Fruit fly (Drosophila melanogaster): ENCODE measurements around the gene CG43895.

Gene CG43895

DNA sequence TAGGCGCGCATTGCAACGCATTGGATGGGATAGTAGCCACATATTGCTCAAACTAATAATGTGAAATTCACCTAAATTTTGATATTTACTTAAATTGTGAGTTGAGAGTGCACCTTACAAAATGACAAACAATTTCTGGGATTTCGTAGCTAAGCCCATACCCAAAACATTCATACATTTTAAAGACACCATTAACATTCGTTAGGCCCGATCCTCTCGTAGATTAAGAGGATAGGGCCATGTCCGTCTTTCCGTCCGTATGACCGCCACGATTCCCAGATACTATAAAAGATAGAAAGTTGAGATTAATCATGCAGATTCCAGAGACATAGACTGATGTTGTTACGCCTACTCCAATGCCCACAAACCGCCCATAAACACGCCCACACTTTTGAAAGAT lies at the start of gene CG43895:
Gene CG43895, minus strand, starts transcription at position 101 of the 400 bp plus-strand sequence.
- TF ChIP-seq CG8478 (optimal IDR thresholded peaks at IDR 0.05) (no peak), CTCF (optimal IDR thresholded peaks at IDR 0.05) (no peak)

DNA sequence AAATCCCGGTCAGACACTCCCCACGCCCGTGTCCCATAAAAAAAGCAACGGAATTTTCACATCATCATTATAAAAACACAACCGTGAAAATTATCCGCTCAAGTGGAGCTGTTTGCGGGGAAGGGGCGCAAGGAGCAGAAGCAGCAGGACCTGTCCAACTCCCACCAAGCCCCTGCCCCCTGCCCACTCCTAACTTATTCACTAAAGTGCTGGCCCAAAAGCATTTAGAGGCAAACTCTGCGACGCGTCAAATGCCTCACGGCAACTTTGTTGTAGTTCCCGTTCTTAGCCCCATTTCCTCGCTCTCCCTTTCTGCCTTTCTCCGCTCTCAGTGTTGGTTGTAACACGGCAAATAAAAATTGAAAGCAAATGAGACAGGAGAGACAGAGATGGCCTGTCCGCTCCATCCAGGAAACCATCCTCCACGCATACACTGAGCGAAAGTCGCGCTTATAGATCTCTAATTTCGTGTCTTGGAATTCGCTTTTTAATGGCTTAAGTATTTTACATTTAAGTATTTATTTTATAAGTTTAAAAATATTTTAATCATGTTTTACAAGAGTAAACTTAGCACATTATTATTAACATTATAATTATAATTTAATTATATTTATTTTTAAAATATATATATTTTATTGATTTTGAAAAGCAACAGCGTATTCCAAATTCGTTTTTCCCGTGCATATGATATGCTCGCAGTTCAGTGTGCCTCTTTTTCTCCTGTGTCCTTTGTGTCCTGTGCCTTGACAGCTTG lies 46.0 kb upstream of the CG43895 start:
- no peak for TF ChIP-seq CG8478 (optimal IDR thresholded peaks at IDR 0.05)
- no peak for TF ChIP-seq CTCF (optimal IDR thresholded peaks at IDR 0.05)

DNA sequence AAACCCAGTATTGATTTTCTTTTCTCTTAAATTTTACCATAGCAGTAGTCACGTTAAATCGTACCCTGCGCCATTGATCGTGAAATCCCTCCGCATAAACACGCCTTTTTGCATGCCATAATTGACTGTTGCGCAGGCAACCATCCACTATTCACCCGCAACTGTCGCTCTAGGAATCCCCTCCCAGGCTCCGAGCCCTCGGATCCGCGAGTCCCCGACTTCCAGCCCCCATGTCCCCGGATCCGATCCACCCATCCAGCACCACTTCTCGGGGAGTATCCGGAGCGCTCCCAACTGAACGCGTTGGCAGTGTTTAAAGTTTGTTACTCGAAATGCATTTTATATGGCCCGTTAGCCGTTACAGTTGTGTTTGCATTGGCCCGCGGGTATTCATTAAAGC lies 34.8 kb upstream of the CG43895 start:
- no peak for TF ChIP-seq CG8478 (optimal IDR thresholded peaks at IDR 0.05)
- no peak for TF ChIP-seq CTCF (optimal IDR thresholded peaks at IDR 0.05)

DNA sequence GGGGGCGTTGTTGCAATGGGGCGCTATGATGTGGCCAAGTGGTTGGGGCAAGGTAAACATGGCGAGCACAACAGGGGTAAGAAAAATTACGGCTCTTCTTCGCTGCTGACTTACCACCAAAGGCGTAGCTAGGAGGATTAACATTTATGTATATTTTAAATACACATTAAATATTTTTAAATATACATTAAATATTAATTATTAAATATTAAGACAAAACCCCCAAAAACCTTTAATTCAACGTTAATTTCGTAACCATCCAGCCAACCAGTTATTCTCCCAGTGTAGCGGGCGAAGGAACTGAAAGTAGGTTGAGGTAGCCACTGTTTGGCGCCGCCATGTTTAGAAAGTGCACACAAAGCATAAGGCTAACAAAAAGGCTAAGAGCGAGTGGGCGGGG lies 33.1 kb upstream of the CG43895 start:
- TF ChIP-seq CG8478 (optimal IDR thresholded peaks at IDR 0.05): no peak
- TF ChIP-seq CTCF (optimal IDR thresholded peaks at IDR 0.05): no peak

DNA sequence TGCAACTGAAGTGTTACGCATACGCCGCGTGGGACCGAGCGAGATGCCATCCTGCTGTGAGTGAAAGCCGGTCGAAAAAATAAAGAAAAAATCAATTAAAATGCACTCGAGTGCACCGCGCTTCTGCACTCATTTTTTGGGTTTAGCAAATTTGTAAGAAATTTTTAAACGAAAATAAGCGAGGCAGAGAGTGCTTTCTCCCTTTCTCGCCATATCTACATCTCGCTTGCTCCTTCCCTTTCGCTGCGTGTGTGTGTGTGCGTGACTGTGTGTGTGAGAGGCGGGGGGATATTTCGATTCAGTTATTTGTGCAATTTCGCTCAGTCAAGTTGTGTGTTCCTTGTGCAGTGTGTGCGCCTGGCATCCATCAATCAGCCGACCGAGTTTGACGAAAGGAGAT lies 31.0 kb upstream of the CG43895 start, which contains the start of gene mub:
Gene mub, plus strand, starts transcription at position 301 of the 400 bp plus-strand sequence.
- TF ChIP-seq CG8478 (optimal IDR thresholded peaks at IDR 0.05) (no peak), CTCF (optimal IDR thresholded peaks at IDR 0.05) (no peak)

DNA sequence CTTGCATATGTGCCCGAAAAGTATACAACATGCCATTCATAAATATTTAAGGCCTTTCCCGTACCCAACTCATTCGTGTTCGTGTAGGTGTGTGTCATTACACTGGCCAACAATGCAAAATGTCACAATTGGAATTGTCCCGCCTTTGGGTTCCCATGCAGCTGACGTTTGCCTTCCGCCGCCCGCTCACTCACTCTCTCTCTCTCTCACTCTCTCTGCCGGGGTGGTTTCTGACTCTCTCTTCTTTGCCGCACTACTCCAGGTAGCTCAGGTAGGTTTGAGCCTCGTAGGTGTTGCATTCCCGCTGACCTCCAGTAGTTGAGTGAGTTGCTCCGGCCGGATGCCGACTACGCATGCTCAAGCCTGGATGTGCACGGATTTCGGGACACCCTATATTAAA lies 29.8 kb upstream of the CG43895 start:
- TF ChIP-seq CG8478 (optimal IDR thresholded peaks at IDR 0.05) (no peak), CTCF (optimal IDR thresholded peaks at IDR 0.05) (no peak)

DNA sequence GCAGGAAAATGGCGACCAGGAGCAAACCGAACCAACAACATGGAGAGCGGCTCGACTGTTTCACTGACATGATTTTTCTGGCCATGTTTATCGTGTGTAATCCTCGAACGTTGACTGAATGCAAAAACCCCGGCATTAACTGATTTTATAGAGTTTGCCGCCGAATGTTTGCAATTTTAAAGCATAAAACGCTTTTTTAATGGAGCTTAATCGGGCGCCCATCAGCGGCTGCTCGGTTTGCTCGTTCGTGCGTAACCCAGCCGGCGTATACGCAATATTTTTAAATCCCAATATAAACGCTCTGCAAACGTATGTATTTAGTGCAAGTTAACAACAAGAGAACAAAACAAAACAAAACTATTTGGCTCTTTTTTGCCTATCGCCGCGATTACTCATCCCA lies 28.8 kb upstream of the CG43895 start, which contains the start of gene CG14563:
Gene CG14563, minus strand, starts transcription at position 101 of the 400 bp plus-strand sequence.
- TF ChIP-seq CG8478 (optimal IDR thresholded peaks at IDR 0.05) (no peak), CTCF (optimal IDR thresholded peaks at IDR 0.05) (no peak)

DNA sequence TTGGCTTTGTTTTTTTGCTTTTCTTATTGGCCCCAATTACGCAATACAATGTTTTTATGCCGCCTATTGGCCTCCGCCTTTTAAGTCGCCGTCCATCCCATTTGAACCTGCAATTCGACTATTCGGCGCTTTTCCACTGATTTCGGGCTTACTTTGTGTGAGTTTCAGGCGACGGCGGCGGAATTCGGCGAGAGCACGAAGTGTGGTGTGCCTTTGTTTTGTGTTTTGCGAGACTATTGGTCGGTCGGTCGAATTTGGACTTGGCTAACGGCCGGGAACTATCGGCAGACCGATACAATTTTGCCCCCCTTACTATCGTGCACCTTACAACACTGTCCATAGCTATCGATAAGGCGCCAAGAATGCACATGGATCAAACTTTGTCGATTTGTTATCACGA lies 27.6 kb upstream of the CG43895 start, which contains the start of gene P5CDh1:
Gene P5CDh1, minus strand, starts transcription at position 278 of the 400 bp plus-strand sequence.
- TF ChIP-seq CTCF (optimal IDR thresholded peaks at IDR 0.05): no peak
- TF ChIP-seq CG8478 (optimal IDR thresholded peaks at IDR 0.05): no peak

DNA sequence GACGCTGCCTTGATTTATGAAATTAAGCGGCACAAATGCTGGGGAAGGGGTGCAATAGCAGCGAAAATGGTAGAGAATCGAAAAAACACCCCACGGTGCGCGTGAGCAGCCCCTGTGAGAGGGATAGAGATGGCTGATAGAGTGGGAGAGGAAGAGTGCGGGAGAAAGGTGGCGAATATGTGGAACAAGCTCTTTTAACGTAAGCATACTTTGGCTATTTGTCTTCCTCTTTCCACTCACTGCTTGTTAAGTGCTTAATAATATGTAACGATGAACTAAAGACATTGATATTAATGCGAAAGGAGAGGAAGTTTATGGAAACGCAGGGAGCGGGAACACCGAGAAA lies 27.1 kb upstream of the CG43895 start:
- TF ChIP-seq CTCF (optimal IDR thresholded peaks at IDR 0.05) (no peak), CG8478 (optimal IDR thresholded peaks at IDR 0.05) (no peak)

DNA sequence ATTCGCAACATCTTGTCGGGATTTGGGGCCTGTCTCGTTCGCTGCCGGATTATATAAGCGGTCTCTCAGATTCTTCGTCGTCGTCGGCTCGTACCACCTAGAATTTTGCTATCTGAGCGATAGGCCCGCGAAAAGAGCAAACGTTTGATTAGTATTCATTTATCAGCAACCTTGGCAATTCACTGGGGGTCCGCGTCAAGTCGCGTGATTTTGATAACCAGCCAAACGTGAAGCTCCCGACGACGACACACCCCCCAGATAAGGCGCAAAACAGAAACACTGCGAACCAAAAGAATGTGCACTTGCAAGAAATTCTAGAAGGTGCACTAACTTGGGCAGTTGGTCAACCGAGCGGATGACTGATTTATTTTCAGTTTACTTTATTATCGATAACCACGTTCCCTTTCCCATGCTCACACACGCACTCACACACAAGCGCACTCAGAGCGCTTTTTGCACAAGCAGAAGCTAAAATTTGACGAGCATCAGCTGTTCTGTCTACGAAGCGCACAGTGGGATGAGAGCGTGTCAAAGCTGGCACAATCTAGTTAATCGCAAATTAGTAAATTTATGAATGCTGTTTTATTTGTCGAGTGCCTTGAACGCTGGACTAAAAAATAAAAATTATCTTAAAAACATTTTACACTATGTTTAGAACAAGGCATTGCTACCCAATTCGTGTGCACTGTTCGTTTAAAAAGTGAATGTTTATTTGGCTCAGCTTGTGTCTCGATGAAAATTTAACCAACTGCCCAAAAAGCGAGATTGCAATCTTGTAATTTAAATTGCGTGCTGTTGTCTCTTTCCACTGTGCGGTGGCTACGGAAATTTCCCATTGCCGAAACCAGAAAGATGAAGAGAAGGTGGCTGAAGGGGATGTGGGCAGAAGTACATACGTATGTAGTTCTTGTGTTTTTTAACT lies 26.5 kb upstream of the CG43895 start:
- TF ChIP-seq CTCF (optimal IDR thresholded peaks at IDR 0.05) (no peak), CG8478 (optimal IDR thresholded peaks at IDR 0.05) (no peak)

DNA sequence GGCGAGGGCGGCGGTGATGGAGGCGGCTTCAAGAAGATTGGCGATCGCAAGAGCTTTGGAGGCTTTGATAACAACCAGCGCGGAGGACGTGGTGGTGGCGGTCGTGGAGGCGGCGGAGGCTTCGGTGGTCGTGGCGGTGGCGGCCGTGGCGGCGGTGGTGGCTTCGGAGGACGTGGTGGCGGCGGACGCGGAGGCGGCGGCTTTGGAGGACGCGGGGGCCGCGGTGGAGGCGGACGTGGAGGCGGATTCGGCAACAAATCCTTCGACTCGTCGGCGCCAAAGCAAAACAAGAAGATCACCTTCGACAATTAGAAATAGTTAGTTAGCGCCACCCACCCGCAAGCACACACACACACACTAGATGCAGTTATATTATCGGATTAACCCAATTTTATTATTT lies 22.1 kb upstream of the CG43895 start:
- TF ChIP-seq CG8478 (optimal IDR thresholded peaks at IDR 0.05) (no peak), CTCF (optimal IDR thresholded peaks at IDR 0.05) (no peak)

DNA sequence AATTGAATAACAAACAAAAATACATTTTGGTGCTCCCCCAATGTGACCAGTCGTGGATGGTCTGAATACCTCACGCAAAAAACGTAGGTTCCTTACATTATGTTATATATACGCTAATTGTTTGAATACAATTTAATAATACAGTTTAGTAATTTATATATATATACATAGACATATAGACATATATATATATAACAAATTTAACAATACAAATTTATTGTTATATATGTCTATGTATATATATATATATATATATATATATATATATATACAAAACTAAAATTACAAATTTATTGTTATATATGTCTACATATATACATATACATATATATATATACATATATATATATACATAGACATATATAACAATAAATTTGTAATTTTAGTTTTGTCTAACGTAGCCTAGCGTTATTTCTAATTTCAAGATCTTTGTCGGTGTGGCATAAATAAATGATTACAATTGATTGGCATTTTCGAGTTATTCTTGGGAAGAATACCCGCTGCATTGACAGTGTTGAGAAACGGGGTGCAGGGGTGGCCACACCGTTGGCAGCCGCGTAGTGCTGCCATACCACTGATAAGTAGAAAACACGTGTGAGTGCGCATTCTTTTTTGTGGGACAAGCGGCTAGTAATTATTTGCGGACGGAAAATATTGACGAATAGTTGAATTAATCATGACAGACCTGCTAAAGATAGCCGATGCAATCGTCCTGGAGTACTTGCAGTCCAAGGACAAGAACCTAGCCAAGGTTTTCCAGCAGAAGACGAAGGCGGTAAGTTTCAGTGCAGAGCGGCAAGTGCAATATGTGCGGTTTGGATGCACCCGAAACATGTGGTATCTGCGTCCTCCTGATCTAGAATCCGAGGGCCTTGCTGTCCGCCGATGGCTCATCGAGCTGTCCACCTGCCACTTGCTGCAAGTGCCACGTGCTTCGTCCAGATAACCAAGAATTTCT lies 19.0 kb upstream of the CG43895 start, which contains the start of the genes CG7148 and Nopp140:
Gene CG7148, minus strand, starts transcription at position 51 of the 958 bp plus-strand sequence.
Gene Nopp140, plus strand, starts transcription at position 572 of the 958 bp plus-strand sequence.
- TF ChIP-seq CG8478 (optimal IDR thresholded peaks at IDR 0.05): no peak
- TF ChIP-seq CTCF (optimal IDR thresholded peaks at IDR 0.05): peak in 1 of 2 experiments; percentile 26

DNA sequence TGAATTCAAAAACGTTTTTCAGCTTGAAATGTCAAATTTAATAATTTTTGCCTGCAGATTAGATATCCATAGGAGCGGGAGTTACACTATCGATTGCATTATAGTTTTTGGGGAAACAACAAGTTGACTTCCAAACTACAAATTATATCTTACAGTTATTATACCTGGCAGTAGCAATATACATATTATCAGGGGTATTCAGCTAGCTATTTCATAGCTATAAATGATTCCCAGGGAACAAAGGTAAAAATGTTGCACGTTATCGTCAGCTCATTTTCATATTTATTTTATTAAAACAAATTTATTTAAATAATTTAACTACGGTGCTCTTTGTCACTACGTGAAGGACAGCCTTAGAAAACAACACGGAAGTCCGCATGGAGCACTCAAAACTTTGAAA lies 16.6 kb upstream of the CG43895 start:
- no peak for TF ChIP-seq CG8478 (optimal IDR thresholded peaks at IDR 0.05)
- no peak for TF ChIP-seq CTCF (optimal IDR thresholded peaks at IDR 0.05)

DNA sequence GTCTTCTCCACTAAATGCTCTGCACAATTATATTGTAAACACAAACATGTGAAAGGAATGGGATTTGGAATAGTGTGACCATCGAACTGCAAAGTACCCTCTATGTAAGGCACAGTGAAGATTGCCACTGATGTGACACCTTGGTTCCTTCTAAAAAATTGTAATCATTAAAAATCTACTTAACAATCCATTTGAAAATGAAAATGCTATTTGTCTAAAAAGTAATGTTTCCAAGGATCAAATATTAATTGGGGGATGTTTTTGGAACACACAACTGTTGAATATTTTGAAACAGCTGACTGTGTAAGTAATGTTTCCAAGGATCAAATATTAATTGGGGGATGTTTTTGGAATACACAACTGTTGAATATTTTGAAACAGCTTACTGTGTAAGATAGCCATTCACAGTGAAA lies 14.7 kb upstream of the CG43895 start, which contains the start of gene CG32448:
Gene CG32448, minus strand, starts transcription at position 304 of the 413 bp plus-strand sequence.
- TF ChIP-seq CTCF (optimal IDR thresholded peaks at IDR 0.05): no peak
- no peak for TF ChIP-seq CG8478 (optimal IDR thresholded peaks at IDR 0.05)
